Fruit fly (Drosophila melanogaster) whole organism, embryonic: Measurements from ENCODE around the gene Sr-CI.
A peak's percentile ranks its signal among the peaks of the same experiment; 100 is the strongest.

ENCODE experiments used
- Ada2b ChIP-seq: fragments of 200-800 bp; sonication (Bioruptor generic); IDR thresholded peaks from 2 replicates; pipeline ENCODE4 v1.3.6; 2022; ENCODE audit warnings: missing biosample characterization, missing genetic modification characterization
- CG10267 ChIP-seq: fragments of 200-800 bp; sonication (Bioruptor generic); optimal IDR thresholded peaks from 2 replicates; lab custom pipeline; 2018; ENCODE audit warnings: missing biosample characterization, mild to moderate bottlenecking, missing genetic modification characterization, moderate library complexity
- CG11085 ChIP-seq: fragments of 200-800 bp; sonication (Bioruptor generic); IDR thresholded peaks from 2 replicates; pipeline ENCODE4 v1.3.6; 2022; ENCODE audit warnings: missing biosample characterization, missing genetic modification characterization
- CG12104 ChIP-seq: fragments of 200-800 bp; sonication (Bioruptor generic); optimal IDR thresholded peaks from 3 replicates; lab custom pipeline; 2016; ENCODE audit warnings: missing biosample characterization, missing genetic modification characterization
- CG12299 ChIP-seq: fragments of 200-800 bp; sonication (Bioruptor generic); optimal IDR thresholded peaks from 2 replicates; lab custom pipeline; 2018; ENCODE audit warnings: missing biosample characterization, mild to moderate bottlenecking, missing genetic modification characterization
- CG12391 ChIP-seq: fragments of 200-800 bp; sonication (Bioruptor generic); optimal IDR thresholded peaks from 3 replicates; lab custom pipeline; 2018; ENCODE audit warnings: missing biosample characterization, mild to moderate bottlenecking, missing genetic modification characterization, moderate library complexity
- CG12942 ChIP-seq: fragments of 200-800 bp; sonication (Bioruptor generic); optimal IDR thresholded peaks from 3 replicates; lab custom pipeline; 2016; ENCODE audit warnings: missing biosample characterization, missing genetic modification characterization
- CG13894 ChIP-seq: fragments of 200-800 bp; sonication (Bioruptor generic); optimal IDR thresholded peaks from 3 replicates; lab custom pipeline; 2018; ENCODE audit warnings: missing biosample characterization, mild to moderate bottlenecking, missing genetic modification characterization, moderate library complexity
- CG14050 ChIP-seq: fragments of 200-800 bp; sonication (Bioruptor generic); IDR thresholded peaks from 3 replicates; pipeline ENCODE4 v1.3.6; 2022; ENCODE audit warnings: missing biosample characterization, missing genetic modification characterization
- CG15479 ChIP-seq: fragments of 200-800 bp; sonication (Bioruptor generic); optimal IDR thresholded peaks from 3 replicates; lab custom pipeline; 2019; ENCODE audit warnings: missing biosample characterization, mild to moderate bottlenecking, missing genetic modification characterization, moderate library complexity
- CG17385 ChIP-seq: fragments of 200-800 bp; sonication (Bioruptor generic); optimal IDR thresholded peaks from 3 replicates; lab custom pipeline; 2018; ENCODE audit warnings: missing biosample characterization, mild to moderate bottlenecking, missing genetic modification characterization
- CG18262 ChIP-seq: fragments of 200-800 bp; optimal IDR thresholded peaks from 3 replicates; lab custom pipeline; 2019; ENCODE audit warnings: missing biosample characterization, mild to moderate bottlenecking, missing genetic modification characterization, moderate library complexity
- CG18476 ChIP-seq: fragments of 200-800 bp; sonication (Bioruptor generic); optimal IDR thresholded peaks from 2 replicates; lab custom pipeline; 2016; ENCODE audit warnings: missing biosample characterization, mild to moderate bottlenecking, missing genetic modification characterization
- CG2202 ChIP-seq: fragments of 200-800 bp; sonication (Bioruptor generic); optimal IDR thresholded peaks from 2 replicates; lab custom pipeline; 2018; ENCODE audit warnings: missing biosample characterization, mild to moderate bottlenecking, missing genetic modification characterization
- CG3163 ChIP-seq: fragments of 200-800 bp; sonication (Bioruptor generic); optimal IDR thresholded peaks from 3 replicates; lab custom pipeline; 2016; ENCODE audit warnings: missing biosample characterization, missing genetic modification characterization
- CG32767 ChIP-seq: fragments of 200-800 bp; sonication (Bioruptor generic); IDR thresholded peaks from 2 replicates; pipeline ENCODE4 v1.3.6; 2022; ENCODE audit warnings: missing biosample characterization, missing genetic modification characterization
- CG6689 ChIP-seq: fragments of 200-800 bp; sonication (Bioruptor generic); IDR thresholded peaks from 2 replicates; pipeline ENCODE4 v1.3.6; 2022; ENCODE audit warnings: missing biosample characterization, missing genetic modification characterization
- CG8089 ChIP-seq: fragments of 200-800 bp; sonication (Bioruptor generic); optimal IDR thresholded peaks from 3 replicates; lab custom pipeline; 2016; ENCODE audit warnings: missing biosample characterization, missing genetic modification characterization
- CG8478 ChIP-seq: fragments of >200 bp; optimal IDR thresholded peaks from 2 replicates; lab custom pipeline; 2018
- CG8765 ChIP-seq: fragments of 200-800 bp; sonication (Bioruptor generic); IDR thresholded peaks from 2 replicates; pipeline ENCODE4 v1.3.6; 2022; ENCODE audit warnings: missing biosample characterization, missing genetic modification characterization
- Camta ChIP-seq: fragments of 200-800 bp; sonication (Bioruptor generic); optimal IDR thresholded peaks from 2 replicates; lab custom pipeline; 2016; ENCODE audit warnings: missing biosample characterization, missing genetic modification characterization
- CrebB ChIP-seq: fragments of 200-800 bp; sonication (Bioruptor generic); optimal IDR thresholded peaks from 3 replicates; lab custom pipeline; 2018; ENCODE audit warnings: missing biosample characterization, mild to moderate bottlenecking, missing genetic modification characterization
- Dfd ChIP-seq, 2 experiments: fragments of >200 bp; optimal IDR thresholded peaks; 2 replicates each; lab custom pipeline; 2017; ENCODE audit warnings: missing biosample characterization in 2 of 2, missing genetic modification characterization in 2 of 2
- Dp ChIP-seq: fragments of 200-800 bp; sonication (Bioruptor generic); optimal IDR thresholded peaks from 2 replicates; lab custom pipeline; 2018; ENCODE audit warnings: missing biosample characterization, mild to moderate bottlenecking, missing genetic modification characterization, moderate library complexity
- Dref ChIP-seq: fragments of 200-800 bp; sonication (Bioruptor generic); IDR thresholded peaks from 2 replicates; pipeline ENCODE4 v1.3.6; 2022; ENCODE audit warnings: missing biosample characterization, missing genetic modification characterization
- H15 ChIP-seq: fragments of 200-800 bp; sonication (Bioruptor generic); IDR thresholded peaks from 3 replicates; pipeline ENCODE4 v1.3.6; 2022; ENCODE audit warnings: missing biosample characterization, missing genetic modification characterization
- MBD-R2 ChIP-seq: fragments of 200-800 bp; sonication (Bioruptor generic); IDR thresholded peaks from 2 replicates; pipeline ENCODE4 v1.3.6; 2022; ENCODE audit warnings: missing biosample characterization, missing genetic modification characterization
- NfI ChIP-seq: fragments of 200-800 bp; sonication (Bioruptor generic); optimal IDR thresholded peaks from 3 replicates; lab custom pipeline; 2018; ENCODE audit warnings: missing biosample characterization, mild to moderate bottlenecking, missing genetic modification characterization, moderate library complexity
- Sin3A ChIP-seq: fragments of >200 bp; optimal IDR thresholded peaks from 2 replicates; lab custom pipeline; 2018
- Spps ChIP-seq: fragments of 200-800 bp; sonication (Bioruptor generic); optimal IDR thresholded peaks from 2 replicates; lab custom pipeline; 2018; ENCODE audit warnings: missing biosample characterization, mild to moderate bottlenecking, missing genetic modification characterization
- Stat92E ChIP-seq, 3 experiments: fragments of >200 bp in 2 of 3; fragments of 200-800 bp in 1 of 3; sonication (Bioruptor generic) in 1 of 3; optimal IDR thresholded peaks; 2 replicates each; lab custom pipeline; 2017 to 2019; ENCODE audit warnings: missing biosample characterization in 3 of 3, missing genetic modification characterization in 3 of 3, mild to moderate bottlenecking in 1 of 3, moderate library complexity in 1 of 3
- Trl ChIP-seq, 3 experiments: fragments of >200 bp in 2 of 3; fragments of 200-800 bp in 1 of 3; sonication (Bioruptor generic) in 1 of 3; optimal IDR thresholded peaks; 2 replicates in 1 of 3; 3 replicates in 2 of 3; lab custom pipeline; 2016 to 2017; ENCODE audit warnings: missing biosample characterization in 1 of 3, missing genetic modification characterization in 1 of 3
- Xrp1 ChIP-seq: fragments of 200-800 bp; sonication (Bioruptor generic); IDR thresholded peaks from 2 replicates; pipeline ENCODE4 v1.3.6; 2022; ENCODE audit warnings: missing biosample characterization, missing genetic modification characterization
- abd-A ChIP-seq: fragments of 200-800 bp; sonication (Bioruptor generic); optimal IDR thresholded peaks from 3 replicates; lab custom pipeline; 2019; ENCODE audit warnings: missing biosample characterization, mild to moderate bottlenecking, missing genetic modification characterization, moderate library complexity
- ac ChIP-seq: fragments of 200-800 bp; sonication (Bioruptor generic); optimal IDR thresholded peaks from 3 replicates; lab custom pipeline; 2017; ENCODE audit warnings: missing biosample characterization, mild to moderate bottlenecking, missing genetic modification characterization
- bab2 ChIP-seq: fragments of 200-800 bp; sonication (Bioruptor generic); optimal IDR thresholded peaks from 2 replicates; lab custom pipeline; 2016; ENCODE audit warnings: missing biosample characterization, missing genetic modification characterization
- crol ChIP-seq: fragments of 200-800 bp; sonication (Bioruptor generic); IDR thresholded peaks from 2 replicates; pipeline ENCODE4 v1.3.6; 2022; ENCODE audit warnings: missing biosample characterization, missing genetic modification characterization
- dpn ChIP-seq, 2 experiments: fragments of 200-800 bp; sonication (Bioruptor generic); optimal IDR thresholded peaks; 3 replicates each; lab custom pipeline; 2016; ENCODE audit warnings: missing biosample characterization in 2 of 2, missing genetic modification characterization in 2 of 2
- esg ChIP-seq: fragments of 200-800 bp; sonication (Bioruptor generic); conservative IDR thresholded peaks from 2 replicates; pipeline ENCODE4 v1.3.6; 2022; ENCODE audit warnings: missing biosample characterization, missing genetic modification characterization
- gem ChIP-seq: fragments of 200-800 bp; sonication (Bioruptor generic); optimal IDR thresholded peaks from 2 replicates; lab custom pipeline; 2019; ENCODE audit warnings: missing biosample characterization, mild to moderate bottlenecking, missing genetic modification characterization, moderate library complexity
- jumu ChIP-seq: fragments of 200-800 bp; sonication (Bioruptor generic); optimal IDR thresholded peaks from 3 replicates; lab custom pipeline; 2016; ENCODE audit warnings: missing biosample characterization, missing genetic modification characterization
- kah ChIP-seq: fragments of 200-800 bp; sonication (Bioruptor generic); optimal IDR thresholded peaks from 2 replicates; lab custom pipeline; 2018; ENCODE audit warnings: missing biosample characterization, mild to moderate bottlenecking, missing genetic modification characterization
- lab ChIP-seq: fragments of 200-800 bp; sonication (Bioruptor generic); optimal IDR thresholded peaks from 3 replicates; lab custom pipeline; 2017; ENCODE audit warnings: missing biosample characterization, missing genetic modification characterization, mild to moderate bottlenecking, moderate library complexity, missing genetic modification reagents
- pzg ChIP-seq: fragments of 200-800 bp; sonication (Bioruptor generic); optimal IDR thresholded peaks from 3 replicates; lab custom pipeline; 2018; ENCODE audit warnings: missing biosample characterization, mild to moderate bottlenecking, missing genetic modification characterization, moderate library complexity
- sc ChIP-seq, 3 experiments: fragments of >200 bp in 2 of 3; fragments of 200-800 bp in 1 of 3; sonication (Bioruptor generic) in 1 of 3; optimal IDR thresholded peaks; 2 replicates in 2 of 3; 3 replicates in 1 of 3; lab custom pipeline; 2017; ENCODE audit warnings: mild to moderate bottlenecking in 1 of 3, missing biosample characterization in 1 of 3, missing genetic modification characterization in 1 of 3, missing genetic modification reagents in 1 of 3
- shn ChIP-seq: fragments of 200-800 bp; sonication (Bioruptor generic); optimal IDR thresholded peaks from 3 replicates; lab custom pipeline; 2016; ENCODE audit warnings: missing biosample characterization, missing genetic modification characterization
- sisA ChIP-seq: fragments of 200-800 bp; sonication (Bioruptor generic); IDR thresholded peaks from 2 replicates; pipeline ENCODE4 v1.3.6; 2022; ENCODE audit warnings: missing biosample characterization, missing genetic modification characterization
- slbo ChIP-seq: fragments of 200-800 bp; sonication (Bioruptor generic); IDR thresholded peaks from 2 replicates; pipeline ENCODE4 v1.3.6; 2022; ENCODE audit warnings: missing biosample characterization, missing genetic modification characterization
- vfl ChIP-seq: fragments of 200-800 bp; sonication (Bioruptor generic); optimal IDR thresholded peaks from 2 replicates; lab custom pipeline; 2016; ENCODE audit warnings: missing biosample characterization, missing genetic modification characterization

Gene Sr-CI

DNA sequence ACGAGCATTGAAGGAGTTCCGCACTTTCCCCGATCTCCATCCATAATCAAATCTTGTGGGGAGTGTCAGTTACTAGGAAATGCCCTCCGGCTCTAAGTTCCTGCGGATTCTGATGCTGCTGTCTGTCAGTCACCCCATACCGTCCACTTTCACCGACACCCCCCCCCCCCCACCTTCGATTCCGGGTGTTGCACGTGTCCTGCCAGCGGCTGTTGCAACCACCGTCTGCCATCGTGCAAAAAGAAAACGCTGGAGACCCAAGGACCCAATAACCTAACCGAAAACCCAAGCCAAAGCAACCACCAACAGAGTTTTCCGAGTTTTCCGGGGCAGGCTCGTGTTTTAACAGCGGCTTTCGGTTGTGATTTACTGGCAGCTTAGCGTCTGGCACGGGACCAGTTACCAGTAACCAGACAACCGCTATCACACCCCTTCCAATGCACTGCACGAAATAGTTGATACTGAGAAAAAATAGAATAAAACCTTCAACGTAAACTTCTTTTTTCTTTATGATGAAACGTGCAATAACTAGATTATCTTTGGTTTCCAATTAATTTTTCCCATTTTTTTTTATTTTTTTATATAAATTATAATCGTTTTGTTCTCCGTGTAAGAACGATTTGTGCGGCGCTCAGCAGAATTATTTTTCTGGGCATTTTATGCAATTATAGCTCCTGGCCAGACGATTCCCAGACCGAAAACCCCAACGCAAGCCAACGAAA is 3.3 kb downstream of the Sr-CI start (continued):
- TF ChIP-seq CG3163 (GFP tag; lab: Kevin White, UChicago) = no peak
- TF ChIP-seq Spps (tag; lab: Kevin White, UChicago) = peak; percentile 71
- peak; percentile 77 for TF ChIP-seq CG12391 (tag; lab: Kevin White, UChicago)
- TF ChIP-seq CG12104 = peak; percentile 22
- peak; percentile 85 for TF ChIP-seq Xrp1 (GFP tag; lab: Robert Waterston, UW)
- TF ChIP-seq pzg = no peak
- no peak for TF ChIP-seq CG8765 (GFP tag; lab: Robert Waterston, UW)
- TF ChIP-seq crol (GFP tag; lab: Robert Waterston, UW) = peak; percentile 78
- TF ChIP-seq CG6689 = peak; percentile 74
- no peak for TF ChIP-seq Dfd (GFP tag; optimal IDR thresholded peaks at IDR 0.05; lab: Kevin White, UChicago)
- TF ChIP-seq H15 = peak; percentile 52; the same call in 2 of the 3 replicates
- TF ChIP-seq CG32767 (GFP tag; lab: Robert Waterston, UW) = no peak
- TF ChIP-seq shn (GFP tag; lab: Kevin White, UChicago) = no peak
- peak; percentile 79 for TF ChIP-seq CG10267 (tag; lab: Kevin White, UChicago)
- no peak for TF ChIP-seq Stat92E (GFP tag; optimal IDR thresholded peaks at IDR 0.05; lab: Kevin White, UChicago)
- peak; percentile 12 for TF ChIP-seq CG13894 (tag; lab: Kevin White, UChicago)
- peak; percentile 13 for TF ChIP-seq CG12299 (tag; lab: Kevin White, UChicago)
- TF ChIP-seq lab (GFP tag; lab: Kevin White, UChicago) = peak; percentile 73
- TF ChIP-seq abd-A (tag; lab: Kevin White, UChicago) = no peak
- peak; percentile 64 for TF ChIP-seq CG17385 (GFP tag; lab: Kevin White, UChicago)
- TF ChIP-seq CG14050 (GFP tag; lab: Robert Waterston, UW) = 0 out of 3 replicates have a peak, but pooled peaks have one; percentile 13
- peak; percentile 41 for TF ChIP-seq CG2202 (tag; lab: Kevin White, UChicago)
- no peak for TF ChIP-seq ac (GFP tag; lab: Kevin White, UChicago)
- peak; percentile 41 for TF ChIP-seq sisA (GFP tag; lab: Robert Waterston, UW)
- no peak for TF ChIP-seq CG11085 (GFP tag; lab: Robert Waterston, UW)
- TF ChIP-seq gem (tag; lab: Kevin White, UChicago) = peak; percentile 87
- TF ChIP-seq Dref (GFP tag; lab: Robert Waterston, UW) = no peak
- no peak for TF ChIP-seq Camta (GFP tag; lab: Kevin White, UChicago)
- TF ChIP-seq CG12942 (GFP tag; lab: Kevin White, UChicago) = peak; percentile 33
- no peak for TF ChIP-seq Dp
- TF ChIP-seq MBD-R2 (GFP tag; lab: Robert Waterston, UW) = no peak
- TF ChIP-seq vfl (GFP tag; lab: Kevin White, UChicago) = no peak
- no peak for TF ChIP-seq CrebB (tag; lab: Kevin White, UChicago)
- peak; percentile 56 for TF ChIP-seq bab2
- TF ChIP-seq Trl (optimal IDR thresholded peaks at IDR 0.05; lab: Kevin White, UChicago) = no peak
- peak; percentile 29 for TF ChIP-seq Trl (GFP tag; optimal IDR thresholded peaks at IDR 0.05; lab: Kevin White, UChicago)
- no peak for TF ChIP-seq jumu (GFP tag; lab: Kevin White, UChicago)
- TF ChIP-seq Sin3A = no peak
- peak; percentile 26 for TF ChIP-seq NfI
- TF ChIP-seq CG18476 (GFP tag; lab: Kevin White, UChicago) = peak; percentile 38
- TF ChIP-seq slbo (GFP tag; lab: Robert Waterston, UW) = peak; percentile 34; the same call in 1 of the 2 replicates
- no peak for TF ChIP-seq CG15479
- no peak for TF ChIP-seq CG8478
- peak; percentile 11; the same call in 1 of the 2 replicates for TF ChIP-seq Ada2b (GFP tag; lab: Robert Waterston, UW)
- TF ChIP-seq sc (optimal IDR thresholded peaks at IDR 0.05; lab: Kevin White, UChicago) = no peak
- TF ChIP-seq sc (GFP tag; optimal IDR thresholded peaks at IDR 0.05; lab: Kevin White, UChicago) = peak; percentile 63
- peak; percentile 11 to 35 for TF ChIP-seq dpn (GFP tag; optimal IDR thresholded peaks at IDR 0.05; lab: Kevin White, UChicago)
- TF ChIP-seq CG18262 = peak; percentile 85
- TF ChIP-seq kah (GFP tag; lab: Kevin White, UChicago) = peak; percentile 31
- no peak; the same call in 1 of the 2 replicates for TF ChIP-seq esg (GFP tag; lab: Robert Waterston, UW)
- no peak for TF ChIP-seq CG8089 (GFP tag; lab: Kevin White, UChicago)
